Fruit fly (Drosophila melanogaster) whole organism, larva: ENCODE data around the gene GNBP3.

Experiments
- noc ChIP-seq: fragments of 200-800 bp; sonication (Bioruptor generic); optimal IDR thresholded peaks from 3 replicates; lab custom pipeline; 2019; ENCODE audit warnings: missing biosample characterization, mild to moderate bottlenecking, missing genetic modification characterization, moderate library complexity

GNBP3 gene

DNA sequence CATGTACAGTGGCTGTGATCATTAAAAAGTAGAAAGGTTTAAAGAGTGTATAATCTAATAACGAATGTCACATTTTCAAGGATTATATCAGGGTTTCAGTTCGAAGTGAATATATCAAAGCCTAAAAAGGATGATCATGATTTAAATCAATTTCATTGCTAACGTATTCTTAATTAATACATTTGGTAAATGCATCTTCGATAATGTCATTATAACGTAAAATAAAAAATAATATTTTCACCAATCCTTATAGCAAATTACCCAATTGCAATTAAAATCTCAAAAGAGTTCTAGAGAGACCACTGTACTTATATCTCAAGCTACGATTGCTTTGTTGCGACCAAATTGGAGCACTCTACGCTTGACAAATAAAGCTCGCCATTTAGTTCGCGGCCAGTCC lies 27.2 kb downstream of the GNBP3 start:
- no peak for TF ChIP-seq noc

DNA sequence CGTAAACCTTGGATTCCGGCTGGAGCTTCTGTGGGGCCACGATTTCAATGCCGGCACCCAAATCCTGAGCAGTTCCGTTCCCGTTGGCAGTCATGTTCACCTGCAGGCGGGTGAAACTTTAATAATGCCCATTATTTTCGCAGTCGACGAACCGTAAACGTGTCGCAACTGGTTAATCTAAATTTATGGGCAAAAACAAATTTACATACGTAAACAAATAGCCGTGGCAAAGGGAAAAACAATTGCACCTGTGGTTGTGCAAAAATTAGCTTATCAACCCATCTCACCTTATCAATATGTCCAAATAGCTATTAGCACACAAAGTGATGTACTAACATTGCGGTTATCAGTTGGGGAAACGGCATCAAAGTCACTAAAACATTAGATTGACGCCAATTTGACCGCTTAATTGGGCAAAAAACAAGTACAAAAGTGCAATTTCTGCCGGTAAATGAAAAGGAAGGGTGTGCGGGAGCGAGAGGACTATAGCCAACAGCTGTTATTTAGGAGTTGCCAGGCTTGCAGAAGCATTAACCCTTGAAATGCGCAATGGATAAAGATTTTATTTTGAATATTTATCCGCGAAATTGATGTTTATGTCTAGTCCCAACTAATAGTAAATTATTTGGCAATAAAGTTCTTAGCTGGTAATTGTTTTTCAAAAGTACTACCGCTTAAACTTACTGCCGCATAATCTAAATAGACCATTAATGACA lies 30.5 kb downstream of the GNBP3 start:
- no peak for TF ChIP-seq noc

DNA sequence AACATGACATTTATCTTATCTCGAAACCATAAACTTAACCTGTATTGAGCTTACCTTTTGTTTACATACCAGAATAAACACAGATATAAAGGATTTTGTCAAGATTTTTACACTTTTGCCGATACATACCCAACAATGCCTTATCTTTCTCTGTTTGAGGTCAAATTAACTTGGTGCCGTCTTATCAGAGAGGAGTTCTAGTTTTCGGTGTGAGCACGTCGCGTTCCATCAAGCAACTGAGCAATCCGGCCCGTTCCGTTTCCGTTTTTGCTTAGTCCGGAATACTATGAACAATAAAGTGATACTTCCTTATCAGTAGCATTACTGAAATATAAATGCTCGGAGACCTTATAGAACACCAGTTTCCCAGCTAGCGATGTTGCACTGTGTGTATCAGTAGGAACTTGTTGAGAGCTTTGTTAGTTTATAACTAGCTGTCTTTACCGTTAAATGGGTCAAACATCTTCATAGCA lies 31.1 kb downstream of the GNBP3 start, which contains the start of gene Galk:
Gene Galk, minus strand, starts transcription at position 244 of the 473 bp plus-strand sequence.
- TF ChIP-seq noc, result peak; percentile 79

DNA sequence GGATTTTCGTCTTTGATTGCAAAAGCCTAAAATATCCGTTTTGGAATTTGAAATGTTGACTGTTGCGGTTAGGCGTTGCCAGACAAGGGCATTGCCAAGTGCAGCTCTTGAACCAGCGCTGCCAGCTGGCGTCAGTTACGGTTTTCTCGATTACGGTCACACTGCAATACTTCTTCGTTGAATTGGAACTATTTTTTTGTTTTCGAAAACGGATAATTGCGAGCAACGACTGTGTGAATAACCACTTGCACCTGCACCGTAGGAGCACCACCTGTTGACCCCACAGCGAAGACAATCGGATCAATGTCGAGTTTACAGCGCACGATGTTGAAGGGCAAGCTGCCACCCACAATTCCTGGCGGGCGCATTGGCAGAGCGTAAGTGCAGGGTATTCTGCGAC lies 31.8 kb downstream of the GNBP3 start, which contains the start of gene CG5068:
Gene CG5068, plus strand, starts transcription at position 129 of the 400 bp plus-strand sequence.
- TF ChIP-seq noc, result no peak

DNA sequence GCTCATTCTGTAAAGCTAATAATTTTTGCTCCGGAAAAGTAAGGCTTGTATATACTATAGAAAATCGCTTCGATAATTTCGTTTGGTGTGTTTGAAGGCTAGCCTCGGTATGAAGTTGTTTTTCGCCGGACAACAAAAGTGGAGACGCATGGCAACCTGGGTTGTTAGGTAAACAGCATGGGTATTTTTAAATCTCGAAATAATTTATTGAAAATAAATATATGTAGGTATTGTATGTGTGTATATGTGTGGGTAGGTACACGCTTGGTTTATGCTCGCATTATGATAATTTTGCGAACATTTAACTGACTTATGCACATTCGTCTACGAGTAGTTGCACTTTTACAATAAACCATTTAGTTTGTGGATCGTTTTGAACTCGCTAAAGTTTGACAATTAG lies 35.3 kb downstream of the GNBP3 start, which contains the start of gene CG5280:
Gene CG5280, minus strand, starts transcription at position 101 of the 400 bp plus-strand sequence.
- no peak for TF ChIP-seq noc

DNA sequence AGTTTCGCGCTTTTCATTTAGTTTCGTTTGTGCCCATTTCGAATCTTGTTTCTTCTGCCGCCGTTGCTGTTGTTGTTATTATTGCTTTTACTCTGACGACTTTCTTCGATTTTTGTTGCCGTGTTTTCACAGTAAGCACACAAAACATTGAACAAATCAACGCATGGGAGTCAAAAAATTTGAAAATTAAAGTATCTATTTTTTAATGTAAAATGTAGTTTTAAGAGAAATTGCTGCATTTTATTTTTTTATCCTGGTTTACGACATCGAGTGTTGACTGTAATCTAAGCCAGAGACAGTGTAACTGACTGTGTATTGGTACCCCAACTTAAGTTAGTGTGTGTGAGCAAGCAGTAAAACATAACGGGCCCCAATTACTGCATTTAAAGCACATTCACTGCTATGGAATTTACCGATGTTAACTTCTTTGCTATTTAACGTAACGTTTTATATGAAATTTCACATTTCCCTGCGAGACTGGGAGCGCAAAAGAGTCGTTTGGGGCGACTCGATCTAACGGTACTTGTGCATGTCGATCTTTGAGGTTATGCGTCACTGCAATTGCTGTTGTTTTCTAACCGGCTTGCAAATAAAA lies 41.4 kb downstream of the GNBP3 start:
- peak; percentile 83 for TF ChIP-seq noc

DNA sequence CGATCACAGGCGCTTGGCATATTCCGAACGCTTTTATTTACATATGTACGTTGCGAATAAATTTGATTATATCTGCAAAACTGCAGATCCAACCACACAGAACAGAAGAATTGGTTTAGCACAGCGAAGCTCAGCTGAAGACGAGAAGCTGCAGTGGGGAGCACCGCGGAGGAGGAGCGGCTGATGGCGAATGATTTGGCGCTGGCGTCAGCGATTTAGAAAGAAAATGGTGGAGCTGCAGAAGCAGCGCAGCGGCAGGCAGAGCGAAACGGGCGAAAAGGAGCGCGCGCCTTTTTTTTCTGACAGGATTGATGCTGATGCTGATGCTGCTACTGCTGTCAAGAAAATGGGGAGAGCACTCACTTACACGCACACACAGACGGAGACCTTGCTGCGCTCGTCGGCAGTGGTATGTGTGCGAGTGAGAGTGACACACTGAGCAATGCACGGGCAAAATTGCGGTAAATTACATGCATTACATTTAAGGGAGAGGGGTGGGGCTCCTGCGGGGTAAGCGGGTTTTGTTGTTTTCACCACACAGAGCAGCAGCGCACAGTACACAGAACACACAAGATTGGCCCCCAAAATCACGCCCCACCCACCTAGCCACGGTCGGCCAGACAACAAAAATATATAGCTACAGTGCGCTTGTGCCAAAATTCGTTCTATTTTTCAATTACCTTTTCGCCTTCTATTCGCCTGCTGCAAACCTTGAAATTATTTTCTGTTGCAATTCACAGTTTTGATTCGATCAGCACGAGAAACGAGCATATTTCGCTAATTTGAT lies 42.3 kb downstream of the GNBP3 start:
- no peak for TF ChIP-seq noc

DNA sequence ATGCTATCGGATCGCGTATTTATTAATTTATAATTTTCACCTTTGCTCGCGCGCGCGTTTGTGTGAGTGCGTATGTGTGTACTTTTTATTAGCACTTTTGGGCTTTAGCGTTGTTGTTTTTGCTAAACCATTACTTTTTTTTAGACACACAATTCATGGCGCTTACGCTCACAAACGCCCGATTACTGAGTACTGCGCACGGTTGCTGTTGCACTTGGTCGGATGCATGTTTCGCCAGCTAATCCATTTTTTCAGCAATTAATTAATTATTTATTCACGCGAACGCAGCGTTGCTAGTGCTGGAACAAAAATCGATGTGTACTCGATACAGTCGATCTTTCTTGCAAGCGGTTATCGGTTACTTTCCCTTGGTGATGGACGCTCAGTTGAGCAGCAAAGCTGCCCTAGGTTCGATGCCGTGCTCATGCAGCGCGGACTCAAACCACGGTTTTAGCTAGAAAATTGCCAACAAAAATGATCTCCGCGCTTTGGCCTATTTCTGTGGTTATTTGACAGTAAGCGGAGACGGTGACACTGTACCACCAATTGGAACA lies 42.9 kb downstream of the GNBP3 start, which contains the start of the genes smg and CG5087:
Gene smg, minus strand, starts transcription at position 304 of the 554 bp plus-strand sequence.
Gene CG5087, plus strand, starts transcription at position 499 of the 554 bp plus-strand sequence.
- peak; percentile 31 for TF ChIP-seq noc

DNA sequence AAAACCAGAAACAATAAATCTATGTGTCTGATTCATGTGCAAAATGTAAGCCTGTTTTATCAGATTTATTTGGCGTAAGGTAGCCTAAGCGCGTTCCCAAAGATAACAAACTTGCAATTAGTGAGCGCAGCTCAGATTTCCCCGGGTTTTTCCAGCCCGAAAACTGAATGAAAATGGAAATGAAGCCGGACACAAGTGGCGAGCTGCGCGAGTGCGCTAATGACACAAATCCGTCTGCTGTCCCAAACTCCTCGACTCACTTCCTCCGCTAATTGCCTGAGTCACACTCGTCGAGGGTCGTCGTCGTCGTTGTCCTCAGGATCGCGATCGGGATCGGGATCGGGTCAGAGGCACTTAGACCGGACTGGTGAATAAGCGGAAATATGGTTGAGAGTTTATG lies 47.7 kb downstream of the GNBP3 start:
- no peak for TF ChIP-seq noc

DNA sequence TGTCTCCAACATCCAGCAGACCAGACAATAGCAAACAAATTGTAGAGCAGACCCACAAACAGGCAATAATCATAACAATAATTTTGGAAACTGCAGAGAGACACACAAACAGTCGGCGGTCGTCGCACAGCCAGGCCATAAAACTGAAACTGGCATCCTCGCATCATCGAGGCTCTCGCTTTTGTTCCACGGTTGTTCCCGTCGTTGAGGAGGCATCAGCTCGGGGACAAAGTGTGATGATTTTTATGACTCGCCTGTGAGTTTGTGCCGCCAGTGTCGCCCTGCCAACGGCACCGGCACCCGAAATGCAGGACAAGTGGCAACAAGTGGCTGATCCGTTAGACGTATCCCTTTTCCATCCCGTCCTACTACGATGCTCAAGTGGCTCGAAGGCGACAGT lies 48.5 kb downstream of the GNBP3 start:
- no peak for TF ChIP-seq noc

DNA sequence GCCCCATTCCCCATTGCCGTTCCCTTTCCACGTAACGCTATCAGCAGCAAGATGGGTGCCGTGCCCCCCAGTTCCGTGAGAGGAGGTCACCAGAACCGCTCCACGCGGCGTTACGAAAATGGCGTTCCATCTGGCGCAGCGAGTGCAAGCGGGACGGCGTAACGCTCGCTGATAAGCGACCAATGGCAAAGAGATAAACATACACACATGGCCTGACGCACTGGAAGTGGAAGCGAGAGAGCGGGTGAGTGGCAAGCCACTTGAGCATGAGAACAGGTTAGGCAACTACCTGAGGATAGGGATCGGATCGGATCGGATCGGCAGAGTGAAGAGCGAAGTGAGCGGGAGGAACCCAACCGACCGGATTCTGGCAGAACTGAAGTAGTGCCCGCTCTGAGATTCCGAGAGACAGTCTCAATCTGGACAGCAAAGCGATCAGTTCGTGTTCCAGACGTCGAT lies 50.0 kb downstream of the GNBP3 start, which contains the start of gene Doc3:
Gene Doc3, plus strand, starts transcription at position 409 of the 459 bp plus-strand sequence.
- no peak for TF ChIP-seq noc
